Fruit fly (Drosophila melanogaster) whole organism, embryonic: ENCODE results near the gene dpy.

Source experiments
- ATbp ChIP-seq: fragments of 200-800 bp; sonication (Bioruptor generic); optimal IDR thresholded peaks from 2 replicates; lab custom pipeline; 2017; ENCODE audit warnings: missing biosample characterization, mild to moderate bottlenecking, missing genetic modification characterization, missing genetic modification reagents
- Atf3 ChIP-seq: fragments of 200-800 bp; sonication (Bioruptor generic); optimal IDR thresholded peaks from 3 replicates; lab custom pipeline; 2016; ENCODE audit warnings: missing biosample characterization, missing genetic modification characterization
- CG11398 ChIP-seq: fragments of 200-800 bp; sonication (Bioruptor generic); optimal IDR thresholded peaks from 2 replicates; lab custom pipeline; 2016; ENCODE audit warnings: missing biosample characterization, missing genetic modification characterization
- CG11456 ChIP-seq: fragments of 200-800 bp; sonication (Bioruptor generic); IDR thresholded peaks from 3 replicates; pipeline ENCODE4 v1.3.6; 2022; ENCODE audit warnings: missing biosample characterization, missing genetic modification characterization
- CG11504 ChIP-seq: fragments of 200-800 bp; sonication (Bioruptor generic); optimal IDR thresholded peaks from 3 replicates; lab custom pipeline; 2019; ENCODE audit warnings: missing biosample characterization, mild to moderate bottlenecking, missing genetic modification characterization, moderate library complexity
- CG11695 ChIP-seq: fragments of 200-800 bp; sonication (Bioruptor generic); IDR thresholded peaks from 3 replicates; pipeline ENCODE4 v1.3.6; 2022; ENCODE audit warnings: missing biosample characterization, missing genetic modification characterization
- CG13296 ChIP-seq: fragments of 200-800 bp; sonication (Bioruptor generic); optimal IDR thresholded peaks from 3 replicates; lab custom pipeline; 2018; ENCODE audit warnings: missing biosample characterization, mild to moderate bottlenecking, missing genetic modification characterization
- CG14965 ChIP-seq: fragments of 200-800 bp; sonication (Bioruptor generic); optimal IDR thresholded peaks from 2 replicates; lab custom pipeline; 2016; ENCODE audit warnings: missing biosample characterization, missing genetic modification characterization, borderline replicate concordance
- CG1647 ChIP-seq: fragments of 200-800 bp; sonication (Bioruptor generic); optimal IDR thresholded peaks from 3 replicates; lab custom pipeline; 2016; ENCODE audit warnings: missing biosample characterization, missing genetic modification characterization
- CG16813 ChIP-seq: fragments of 200-800 bp; sonication (Bioruptor generic); IDR thresholded peaks from 3 replicates; pipeline ENCODE4 v1.3.6; 2022; ENCODE audit warnings: missing biosample characterization, missing genetic modification characterization; ENCODE audit not compliant: partially characterized antibody
- CG17186 ChIP-seq: fragments of 200-800 bp; sonication (Bioruptor generic); optimal IDR thresholded peaks from 3 replicates; lab custom pipeline; 2017; ENCODE audit warnings: missing biosample characterization, missing genetic modification reagents, missing genetic modification characterization
- CG17361 ChIP-seq: fragments of 200-800 bp; sonication (Bioruptor generic); IDR thresholded peaks from 3 replicates; pipeline ENCODE4 v1.3.6; 2022; ENCODE audit warnings: missing biosample characterization, missing genetic modification characterization
- CG17568 ChIP-seq: fragments of 200-800 bp; sonication (Bioruptor generic); optimal IDR thresholded peaks from 2 replicates; lab custom pipeline; 2018; ENCODE audit warnings: missing biosample characterization, mild to moderate bottlenecking, missing genetic modification characterization, moderate library complexity
- CG17802 ChIP-seq: fragments of 200-800 bp; sonication (Bioruptor generic); optimal IDR thresholded peaks from 2 replicates; lab custom pipeline; 2018; ENCODE audit warnings: missing biosample characterization, mild to moderate bottlenecking, missing genetic modification characterization, moderate library complexity
- CG3163 ChIP-seq: fragments of 200-800 bp; sonication (Bioruptor generic); optimal IDR thresholded peaks from 3 replicates; lab custom pipeline; 2016; ENCODE audit warnings: missing biosample characterization, missing genetic modification characterization
- CG3407 ChIP-seq: fragments of 200-800 bp; sonication (Bioruptor generic); optimal IDR thresholded peaks from 2 replicates; lab custom pipeline; 2018; ENCODE audit warnings: missing biosample characterization, mild to moderate bottlenecking, missing genetic modification characterization
- CG34224 ChIP-seq: fragments of 200-800 bp; sonication (Bioruptor generic); IDR thresholded peaks from 3 replicates; pipeline ENCODE4 v1.3.6; 2022; ENCODE audit warnings: missing biosample characterization, missing genetic modification characterization; ENCODE audit not compliant: partially characterized antibody
- CG4854 ChIP-seq: fragments of 200-800 bp; sonication (Bioruptor generic); optimal IDR thresholded peaks from 2 replicates; lab custom pipeline; 2016; ENCODE audit warnings: missing biosample characterization, missing genetic modification characterization, inconsistent platforms
- CG6683 ChIP-seq: fragments of 200-800 bp; sonication (Bioruptor generic); optimal IDR thresholded peaks from 2 replicates; lab custom pipeline; 2017; ENCODE audit warnings: missing biosample characterization, mild to moderate bottlenecking, missing genetic modification characterization, missing genetic modification reagents
- CG6813 ChIP-seq: fragments of 200-800 bp; sonication (Bioruptor generic); optimal IDR thresholded peaks from 2 replicates; lab custom pipeline; 2017; ENCODE audit warnings: missing biosample characterization, missing genetic modification characterization, mild to moderate bottlenecking, moderate library complexity, missing genetic modification reagents
- CG7745 ChIP-seq: fragments of 200-800 bp; sonication (Bioruptor generic); optimal IDR thresholded peaks from 2 replicates; lab custom pipeline; 2018; ENCODE audit warnings: missing biosample characterization, mild to moderate bottlenecking, missing genetic modification characterization, moderate library complexity
- CG8089 ChIP-seq: fragments of 200-800 bp; sonication (Bioruptor generic); optimal IDR thresholded peaks from 3 replicates; lab custom pipeline; 2016; ENCODE audit warnings: missing biosample characterization, missing genetic modification characterization
- Chrac-16 ChIP-seq: fragments of 200-800 bp; sonication (Bioruptor generic); optimal IDR thresholded peaks from 3 replicates; lab custom pipeline; 2016; ENCODE audit warnings: missing biosample characterization, missing genetic modification characterization
- Drgx ChIP-seq: fragments of 200-800 bp; sonication (Bioruptor generic); IDR thresholded peaks from 2 replicates; pipeline ENCODE4 v1.3.6; 2022; ENCODE audit warnings: missing biosample characterization, missing genetic modification characterization
- E2f2 ChIP-seq: fragments of 200-800 bp; sonication (Bioruptor generic); IDR thresholded peaks from 2 replicates; pipeline ENCODE4 v1.3.6; 2022; ENCODE audit warnings: missing biosample characterization, missing genetic modification characterization
- ERR ChIP-seq: fragments of 200-800 bp; sonication (Bioruptor generic); optimal IDR thresholded peaks from 2 replicates; lab custom pipeline; 2016; ENCODE audit warnings: missing biosample characterization, missing genetic modification characterization
- HLH4C ChIP-seq: fragments of 200-800 bp; sonication (Bioruptor generic); IDR thresholded peaks from 3 replicates; pipeline ENCODE4 v1.3.6; 2022; ENCODE audit warnings: missing biosample characterization, missing genetic modification characterization; ENCODE audit not compliant: partially characterized antibody
- Hsf ChIP-seq: fragments of 200-800 bp; sonication (Bioruptor generic); optimal IDR thresholded peaks from 3 replicates; lab custom pipeline; 2016; ENCODE audit warnings: missing biosample characterization, missing genetic modification characterization
- Jarid2 ChIP-seq: fragments of 200-800 bp; sonication (Bioruptor generic); optimal IDR thresholded peaks from 3 replicates; lab custom pipeline; 2017; ENCODE audit warnings: mild to moderate bottlenecking, missing biosample characterization, missing genetic modification reagents, missing genetic modification characterization
- Lhr ChIP-seq: fragments of 200-800 bp; sonication (Bioruptor generic); optimal IDR thresholded peaks from 3 replicates; lab custom pipeline; 2017; ENCODE audit warnings: mild to moderate bottlenecking, missing biosample characterization, missing genetic modification reagents, missing genetic modification characterization
- NC2α ChIP-seq: fragments of 200-800 bp; sonication (Bioruptor generic); optimal IDR thresholded peaks from 2 replicates; lab custom pipeline; 2016; ENCODE audit warnings: missing biosample characterization, missing genetic modification characterization
- NK7.1 ChIP-seq: fragments of 200-800 bp; sonication (Bioruptor generic); optimal IDR thresholded peaks from 3 replicates; lab custom pipeline; 2016; ENCODE audit warnings: missing biosample characterization, missing genetic modification characterization
- Neu2 ChIP-seq: fragments of 200-800 bp; sonication (Bioruptor generic); optimal IDR thresholded peaks from 3 replicates; lab custom pipeline; 2016; ENCODE audit warnings: missing biosample characterization, missing genetic modification characterization, borderline replicate concordance
- Sin3A ChIP-seq: fragments of >200 bp; optimal IDR thresholded peaks from 2 replicates; lab custom pipeline; 2018
- Sox102F ChIP-seq: fragments of 200-800 bp; sonication (Bioruptor generic); optimal IDR thresholded peaks from 2 replicates; lab custom pipeline; 2018; ENCODE audit warnings: missing biosample characterization, mild to moderate bottlenecking, missing genetic modification characterization, moderate library complexity
- Usf ChIP-seq: fragments of 200-800 bp; sonication (Bioruptor generic); optimal IDR thresholded peaks from 2 replicates; lab custom pipeline; 2017; ENCODE audit warnings: missing genotype, missing biosample characterization, missing genetic modification characterization
- aop ChIP-seq: fragments of 200-800 bp; sonication (Bioruptor generic); IDR thresholded peaks from 2 replicates; pipeline ENCODE4 v1.3.6; 2022; ENCODE audit warnings: missing biosample characterization, missing genetic modification characterization
- br ChIP-seq: fragments of >200 bp; optimal IDR thresholded peaks from 2 replicates; lab custom pipeline; 2017
- chinmo ChIP-seq: fragments of 200-800 bp; sonication (Bioruptor generic); IDR thresholded peaks from 4 replicates; pipeline ENCODE4 v1.3.6; 2022; ENCODE audit warnings: missing biosample characterization, missing genetic modification characterization; ENCODE audit not compliant: partially characterized antibody
- dati ChIP-seq: fragments of 200-800 bp; sonication (Bioruptor generic); IDR thresholded peaks from 2 replicates; pipeline ENCODE4 v1.3.6; 2022; ENCODE audit warnings: missing biosample characterization, missing genetic modification characterization
- jing ChIP-seq: fragments of 200-800 bp; sonication (Bioruptor generic); optimal IDR thresholded peaks from 2 replicates; lab custom pipeline; 2018; ENCODE audit warnings: missing biosample characterization, mild to moderate bottlenecking, missing genetic modification characterization
- lola ChIP-seq, 3 experiments: fragments of >200 bp in 2 of 3; fragments of 200-800 bp in 1 of 3; sonication (Bioruptor generic) in 1 of 3; optimal IDR thresholded peaks; 2 replicates each; lab custom pipeline; 2017 to 2019; ENCODE audit warnings: missing biosample characterization in 3 of 3, missing genetic modification characterization in 3 of 3, mild to moderate bottlenecking in 1 of 3, moderate library complexity in 1 of 3
- mam ChIP-seq: fragments of 200-800 bp; sonication (Bioruptor generic); optimal IDR thresholded peaks from 3 replicates; lab custom pipeline; 2016; ENCODE audit warnings: missing biosample characterization, missing genetic modification characterization
- mld ChIP-seq: fragments of 200-800 bp; sonication (Bioruptor generic); IDR thresholded peaks from 3 replicates; pipeline ENCODE4 v1.3.6; 2022; ENCODE audit warnings: missing biosample characterization, missing genetic modification characterization; ENCODE audit not compliant: partially characterized antibody
- odd ChIP-seq: fragments of 200-800 bp; sonication (Bioruptor generic); optimal IDR thresholded peaks from 2 replicates; lab custom pipeline; 2017; ENCODE audit warnings: missing biosample characterization, mild to moderate bottlenecking, missing genetic modification characterization
- shn ChIP-seq: fragments of 200-800 bp; sonication (Bioruptor generic); optimal IDR thresholded peaks from 3 replicates; lab custom pipeline; 2016; ENCODE audit warnings: missing biosample characterization, missing genetic modification characterization
- sob ChIP-seq: fragments of 200-800 bp; sonication (Bioruptor generic); IDR thresholded peaks from 2 replicates; pipeline ENCODE4 v1.3.6; 2022; ENCODE audit warnings: missing biosample characterization, missing genetic modification characterization
- sqz ChIP-seq: fragments of 200-800 bp; sonication (Bioruptor generic); optimal IDR thresholded peaks from 3 replicates; lab custom pipeline; 2018; ENCODE audit warnings: missing biosample characterization, mild to moderate bottlenecking, missing genetic modification characterization
- stwl ChIP-seq: fragments of 200-800 bp; sonication (Bioruptor generic); optimal IDR thresholded peaks from 3 replicates; lab custom pipeline; 2018; ENCODE audit warnings: missing biosample characterization, mild to moderate bottlenecking, missing genetic modification characterization, moderate library complexity

dpy gene

dm6 chr2L:4440881-4441737 lies 173.0 kb downstream of the dpy start, which contains the start of gene CG15431 (continued):
- no peak for TF ChIP-seq mld
- TF ChIP-seq NC2α (GFP tag; lab: Kevin White, UChicago), result no peak
- TF ChIP-seq CG13296 (GFP tag; lab: Kevin White, UChicago), result peak; percentile 48
- no peak for TF ChIP-seq br (lab: Kevin White, UChicago)
- TF ChIP-seq CG17186 (GFP tag; lab: Kevin White, UChicago), result no peak
- TF ChIP-seq Drgx (GFP tag; lab: Robert Waterston, UW), result 0 out of 2 replicates have a peak, but pooled peaks have one; percentile 49
- peak; percentile 23 for TF ChIP-seq CG1647
- no peak for TF ChIP-seq aop (GFP tag; lab: Robert Waterston, UW)
- no peak for TF ChIP-seq NK7.1
- TF ChIP-seq CG16813 (GFP tag; lab: Robert Waterston, UW), result no peak
- TF ChIP-seq stwl (tag; lab: Kevin White, UChicago), result no peak
- TF ChIP-seq CG11456, result peak; percentile 72
- no peak for TF ChIP-seq Atf3 (GFP tag; lab: Kevin White, UChicago)
- TF ChIP-seq Jarid2, result peak; percentile 82
- TF ChIP-seq HLH4C (GFP tag; lab: Robert Waterston, UW), result no peak
- no peak for TF ChIP-seq CG17568 (GFP tag; lab: Kevin White, UChicago)
- TF ChIP-seq CG8089 (GFP tag; lab: Kevin White, UChicago), result no peak
- TF ChIP-seq CG6813 (GFP tag; lab: Kevin White, UChicago), result peak; percentile 66
- TF ChIP-seq CG11398, result no peak
- peak; percentile 37 for TF ChIP-seq CG6683
- TF ChIP-seq Sin3A (lab: Kevin White, UChicago), result no peak
- no peak for TF ChIP-seq CG7745 (tag; lab: Kevin White, UChicago)
- TF ChIP-seq dati, result no peak
- peak; percentile 44 for TF ChIP-seq mam
- no peak for TF ChIP-seq CG17802 (tag; lab: Kevin White, UChicago)
- TF ChIP-seq Sox102F, result no peak
- no peak for TF ChIP-seq CG14965 (GFP tag; lab: Kevin White, UChicago)
- no peak for TF ChIP-seq CG3407 (GFP tag; lab: Kevin White, UChicago)
- TF ChIP-seq chinmo, result 0 out of 4 replicates have a peak, but pooled peaks have one; percentile 34
- peak; percentile 11 for TF ChIP-seq jing (GFP tag; lab: Kevin White, UChicago)
- no peak for TF ChIP-seq ERR (GFP tag; lab: Kevin White, UChicago)
- no peak for TF ChIP-seq Chrac-16 (GFP tag; lab: Kevin White, UChicago)
- TF ChIP-seq CG34224 (GFP tag; lab: Robert Waterston, UW), result no peak
- no peak for TF ChIP-seq Usf (GFP tag; lab: Kevin White, UChicago)
- TF ChIP-seq odd (GFP tag; lab: Kevin White, UChicago), result no peak
- TF ChIP-seq Lhr (GFP tag; lab: Kevin White, UChicago), result no peak
- TF ChIP-seq Neu2 (GFP tag; lab: Kevin White, UChicago), result no peak
- peak; percentile 96 for TF ChIP-seq CG3163
- no peak for TF ChIP-seq lola (GFP tag; optimal IDR thresholded peaks at IDR 0.05; lab: Kevin White, UChicago)
- TF ChIP-seq CG17361 (GFP tag; lab: Robert Waterston, UW), result no peak
- TF ChIP-seq ATbp (GFP tag; lab: Kevin White, UChicago), result peak; percentile 67
- no peak for TF ChIP-seq CG11695 (GFP tag; lab: Robert Waterston, UW)
- no peak for TF ChIP-seq sqz (GFP tag; lab: Kevin White, UChicago)
- peak; percentile 33 for TF ChIP-seq Hsf
- peak; percentile 41 for TF ChIP-seq CG4854
- peak; percentile 71 for TF ChIP-seq sob (GFP tag; lab: Robert Waterston, UW)
- no peak for TF ChIP-seq shn (GFP tag; lab: Kevin White, UChicago)
- TF ChIP-seq E2f2 (GFP tag; lab: Robert Waterston, UW), result peak; percentile 48
- TF ChIP-seq CG11504, result no peak
